Fruit fly (Drosophila melanogaster) whole organism, adult: ENCODE results near the gene CG46509.
"Not testable (repeated sequence)": the region's sequence is repeated elsewhere in the genome, so short reads cannot be mapped to it uniquely, and the experiment has no call there.

ENCODE experiments used
- CG1620 ChIP-seq: fragments of 200-800 bp; sonication (Bioruptor generic); optimal IDR thresholded peaks from 2 replicates; lab custom pipeline; 2016; ENCODE audit warnings: missing biosample characterization, missing genetic modification characterization
- CG7045 ChIP-seq: fragments of 200-800 bp; sonication (Bioruptor generic); optimal IDR thresholded peaks from 2 replicates; lab custom pipeline; 2017; ENCODE audit warnings: missing biosample characterization, mild to moderate bottlenecking, missing genetic modification characterization
- Clk ChIP-seq: fragments of 200-800 bp; sonication (Bioruptor generic); optimal IDR thresholded peaks from 2 replicates; lab custom pipeline; 2017; ENCODE audit warnings: missing biosample characterization, missing genetic modification characterization
- Mnt ChIP-seq: fragments of 200-800 bp; sonication (Bioruptor generic); optimal IDR thresholded peaks from 2 replicates; lab custom pipeline; 2016; ENCODE audit warnings: missing biosample characterization, mild to moderate bottlenecking, missing genetic modification characterization
- cnc ChIP-seq, 2 experiments: fragments of >200 bp; optimal IDR thresholded peaks; 2 replicates each; lab custom pipeline; 2017
- tj ChIP-seq: fragments of 200-800 bp; sonication (Bioruptor generic); optimal IDR thresholded peaks from 3 replicates; lab custom pipeline; 2017; ENCODE audit warnings: missing biosample characterization, mild to moderate bottlenecking, missing genetic modification characterization, moderate library complexity

dm6 chrX:22152542-22152941 is 19.9 kb upstream of the CG46509 start, which contains the start of gene CG46505:
- not testable (repeated sequence) for TF ChIP-seq Clk (GFP tag; lab: Kevin White, UChicago); CG1620; tj (GFP tag; lab: Kevin White, UChicago); Mnt (GFP tag; lab: Kevin White, UChicago); CG7045 (GFP tag; lab: Kevin White, UChicago); cnc (optimal IDR thresholded peaks at IDR 0.05; lab: Kevin White, UChicago)
